Fruit fly (Drosophila melanogaster) whole organism, adult: ENCODE data around the gene mRpS7.

Source experiments
- CG1620 ChIP-seq: fragments of 200-800 bp; sonication (Bioruptor generic); optimal IDR thresholded peaks from 2 replicates; lab custom pipeline; 2016; ENCODE audit warnings: missing biosample characterization, missing genetic modification characterization
- Hr96 ChIP-seq: fragments of 200-800 bp; sonication (Bioruptor generic); optimal IDR thresholded peaks from 2 replicates; lab custom pipeline; 2016; ENCODE audit warnings: missing biosample characterization, missing genetic modification characterization
- Mnt ChIP-seq: fragments of 200-800 bp; sonication (Bioruptor generic); optimal IDR thresholded peaks from 2 replicates; lab custom pipeline; 2016; ENCODE audit warnings: missing biosample characterization, mild to moderate bottlenecking, missing genetic modification characterization
- bab1 ChIP-seq: fragments of 200-800 bp; sonication (Bioruptor generic); optimal IDR thresholded peaks from 3 replicates; lab custom pipeline; 2019; ENCODE audit warnings: missing biosample characterization, mild to moderate bottlenecking, missing genetic modification characterization, moderate library complexity
- cic ChIP-seq: fragments of 200-800 bp; sonication (Bioruptor generic); optimal IDR thresholded peaks from 2 replicates; lab custom pipeline; 2017; ENCODE audit warnings: missing biosample characterization, mild to moderate bottlenecking, missing genetic modification characterization, moderate library complexity
- kay ChIP-seq: fragments of 200-800 bp; sonication (Bioruptor generic); peaks from one replicate; lab custom pipeline; 2016; ENCODE audit warnings: missing biosample characterization, missing genetic modification characterization, borderline replicate concordance
- toe ChIP-seq: fragments of 200-800 bp; sonication (Bioruptor generic); optimal IDR thresholded peaks from 2 replicates; lab custom pipeline; 2016; ENCODE audit warnings: missing biosample characterization, missing genetic modification characterization

DNA sequence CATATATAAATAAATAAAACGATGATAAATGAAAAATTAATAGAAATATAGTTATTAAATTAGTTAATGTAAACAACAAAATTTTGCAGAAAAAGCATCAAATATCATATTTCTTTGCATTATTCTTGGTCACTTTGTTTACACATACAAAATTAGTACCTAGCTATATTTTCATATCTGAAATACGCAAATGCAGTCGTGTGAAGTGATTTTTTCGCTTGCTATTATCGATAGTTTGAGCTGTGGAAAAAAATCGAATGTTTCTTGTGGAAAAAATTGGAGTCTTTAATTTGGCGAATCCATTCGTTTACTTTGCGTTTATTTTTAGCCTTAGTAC lies 10.0 kb downstream of the mRpS7 start, which contains the start of gene Cnot4:
- no peak for TF ChIP-seq bab1 (GFP tag; lab: Kevin White, UChicago)
- no peak for TF ChIP-seq CG1620 (GFP tag; lab: Kevin White, UChicago)
- no peak for TF ChIP-seq kay
- TF ChIP-seq toe, result no peak
- no peak for TF ChIP-seq Mnt (GFP tag; lab: Kevin White, UChicago)
- TF ChIP-seq Hr96, result no peak
- TF ChIP-seq cic (GFP tag; lab: Kevin White, UChicago), result no peak
